Worm (Caenorhabditis elegans) whole organism, L4 larva: ENCODE data around the gene Y57G11C.5.

Source experiments
- fos-1 ChIP-seq: fragments of 150-350 bp; optimal IDR thresholded peaks from 2 replicates; lab custom pipeline; 2014; ENCODE audit warnings: missing biosample characterization, missing genetic modification characterization
- zag-1 ChIP-seq: fragments of 150-350 bp; optimal IDR thresholded peaks from 2 replicates; lab custom pipeline; 2014; ENCODE audit warnings: missing biosample characterization, missing genetic modification characterization

ce11 chrIV:14760845-14761244, 4.4 kb downstream of the Y57G11C.5 start, which contains the start of gene ptp-5.2:
- TF ChIP-seq zag-1 (no peak), fos-1 (no peak)
